Worm (Caenorhabditis elegans) whole organism, L3 larva: ENCODE results near the gene aass-1.

ENCODE experiments used
- ama-1 ChIP-seq: fragments of 150-350 bp; optimal IDR thresholded peaks from 2 replicates; lab custom pipeline; 2018
- egl-27 ChIP-seq: sonication (generic microtip); optimal IDR thresholded peaks from 4 replicates; lab custom pipeline; 2017; ENCODE audit warnings: missing biosample characterization, missing genetic modification reagents, missing genetic modification characterization
- elt-2 ChIP-seq: sonication (generic microtip); optimal IDR thresholded peaks from 2 replicates; lab custom pipeline; 2016; ENCODE audit warnings: missing genetic modification reagents, mild to moderate bottlenecking, missing genetic modification characterization, missing compliant biosample characterization
- elt-3 ChIP-seq, 3 experiments: fragments of 150-350 bp in 1 of 3; sonication (generic microtip) in 2 of 3; optimal IDR thresholded peaks; 2 replicates in 2 of 3; 4 replicates in 1 of 3; lab custom pipeline; 2014 to 2017; ENCODE audit warnings: missing biosample characterization in 3 of 3, missing genetic modification characterization in 3 of 3
- fos-1 ChIP-seq: fragments of 150-350 bp; optimal IDR thresholded peaks from 2 replicates; lab custom pipeline; 2014; ENCODE audit warnings: missing biosample characterization, missing genetic modification characterization
- lin-39 ChIP-seq: fragments of 150-350 bp; optimal IDR thresholded peaks from 2 replicates; lab custom pipeline; 2018; ENCODE audit warnings: missing biosample characterization, missing genetic modification reagents, missing genetic modification characterization
- mdl-1 ChIP-seq: fragments of 150-350 bp; optimal IDR thresholded peaks from 2 replicates; lab custom pipeline; 2014; ENCODE audit warnings: missing biosample characterization, missing genetic modification characterization
- nhr-11 ChIP-seq: fragments of 150-350 bp; optimal IDR thresholded peaks from 2 replicates; lab custom pipeline; 2014; ENCODE audit warnings: missing biosample characterization, missing genetic modification characterization
- nhr-25 ChIP-seq: sonication (generic microtip); optimal IDR thresholded peaks from 2 replicates; lab custom pipeline; 2017; ENCODE audit warnings: missing biosample characterization, missing genetic modification characterization
- nhr-28 ChIP-seq: fragments of 150-350 bp; optimal IDR thresholded peaks from 2 replicates; lab custom pipeline; 2014; ENCODE audit warnings: missing biosample characterization, missing genetic modification characterization
- pqm-1 ChIP-seq: fragments of 150-350 bp; optimal IDR thresholded peaks from 2 replicates; lab custom pipeline; 2017; ENCODE audit warnings: missing biosample characterization, missing genetic modification characterization, inconsistent platforms
- tbx-2 ChIP-seq: sonication (generic microtip); optimal IDR thresholded peaks from 2 replicates; lab custom pipeline; 2016; ENCODE audit warnings: mild to moderate bottlenecking, missing genetic modification characterization, missing compliant biosample characterization
- unc-62 ChIP-seq: fragments of 150-350 bp; sonication (generic microtip); optimal IDR thresholded peaks from 4 replicates; lab custom pipeline; 2014; ENCODE audit warnings: missing biosample characterization, missing genetic modification reagents, missing genetic modification characterization
- zag-1 ChIP-seq: fragments of 150-350 bp; optimal IDR thresholded peaks from 2 replicates; lab custom pipeline; 2014; ENCODE audit warnings: missing biosample characterization, missing genetic modification characterization

ce11 chrIV:296849-297248, 51.9 kb downstream of the aass-1 start:
- TF ChIP-seq fos-1 (tag; lab: Kevin White, UChicago) (no peak), unc-62 (GFP tag; lab: Kevin White, UChicago) (no peak), elt-2 (peak; percentile 95), nhr-11 (tag; lab: Kevin White, UChicago) (no peak), lin-39 (tag; lab: Kevin White, UChicago) (no peak), mdl-1 (tag; lab: Kevin White, UChicago) (no peak), nhr-28 (tag; lab: Kevin White, UChicago) (no peak), nhr-25 (tag; lab: Kevin White, UChicago) (no peak), ama-1 (no peak), egl-27 (tag; lab: Kevin White, UChicago) (no peak), pqm-1 (peak; percentile 91), zag-1 (tag; lab: Kevin White, UChicago) (no peak), tbx-2 (tag; lab: Kevin White, UChicago) (no peak), elt-3 (tag; optimal IDR thresholded peaks at IDR 0.05; lab: Kevin White, UChicago) (no peak)
